Worm (Caenorhabditis elegans) whole organism, L2 larva: Measurements from ENCODE around the gene T13C5.6.

Source experiments
- C34F6.9 ChIP-seq: fragments of 150-350 bp; optimal IDR thresholded peaks from 2 replicates; lab custom pipeline; 2014; ENCODE audit warnings: missing biosample characterization, missing genetic modification characterization
- F13H6.1 ChIP-seq: sonication (generic microtip); optimal IDR thresholded peaks from 2 replicates; lab custom pipeline; 2016; ENCODE audit warnings: missing genetic modification characterization, missing compliant biosample characterization
- R02D3.7 ChIP-seq: fragments of 150-350 bp; optimal IDR thresholded peaks from 2 replicates; lab custom pipeline; 2014; ENCODE audit warnings: missing biosample characterization, missing genetic modification characterization
- Y55F3AM.14 ChIP-seq: fragments of 200-800 bp; sonication (Bioruptor generic); optimal IDR thresholded peaks from 2 replicates; lab custom pipeline; 2018; ENCODE audit warnings: mild to moderate bottlenecking, missing genetic modification characterization, missing compliant biosample characterization
- ZK546.5 ChIP-seq: sonication (generic microtip); optimal IDR thresholded peaks from 2 replicates; lab custom pipeline; 2017; ENCODE audit warnings: missing biosample characterization, missing genetic modification characterization
- alr-1 ChIP-seq: fragments of 150-350 bp; optimal IDR thresholded peaks from 2 replicates; lab custom pipeline; 2014; ENCODE audit warnings: missing biosample characterization, missing genetic modification characterization
- aly-2 ChIP-seq: fragments of 150-350 bp; optimal IDR thresholded peaks from 2 replicates; lab custom pipeline; 2014; ENCODE audit warnings: missing biosample characterization, missing genetic modification characterization
- ama-1 ChIP-seq: fragments of 150-350 bp; optimal IDR thresholded peaks from 2 replicates; lab custom pipeline; 2018; ENCODE audit warnings: inconsistent platforms
- dmd-4 ChIP-seq: sonication (generic microtip); optimal IDR thresholded peaks from 2 replicates; lab custom pipeline; 2017; ENCODE audit warnings: missing biosample characterization, missing genetic modification characterization
- egl-27 ChIP-seq: sonication (generic microtip); optimal IDR thresholded peaks from 3 replicates; lab custom pipeline; 2017; ENCODE audit warnings: missing biosample characterization, missing genetic modification reagents, missing genetic modification characterization
- elt-1 ChIP-seq: fragments of 150-350 bp; optimal IDR thresholded peaks from 2 replicates; lab custom pipeline; 2014; ENCODE audit warnings: missing biosample characterization, missing genetic modification characterization
- elt-3 ChIP-seq: sonication (generic microtip); optimal IDR thresholded peaks from 2 replicates; lab custom pipeline; 2017; ENCODE audit warnings: missing biosample characterization, missing genetic modification characterization
- fos-1 ChIP-seq: fragments of 150-350 bp; optimal IDR thresholded peaks from 2 replicates; lab custom pipeline; 2014; ENCODE audit warnings: missing biosample characterization, missing genetic modification characterization
- gmeb-1 ChIP-seq: fragments of 150-350 bp; optimal IDR thresholded peaks from 2 replicates; lab custom pipeline; 2014; ENCODE audit warnings: missing biosample characterization, missing genetic modification characterization
- lin-11 ChIP-seq: fragments of 150-350 bp; sonication (generic microtip); optimal IDR thresholded peaks from 2 replicates; lab custom pipeline; 2014; ENCODE audit warnings: missing biosample characterization, missing genetic modification characterization, inconsistent platforms, mixed read lengths
- lin-13 ChIP-seq: fragments of 150-350 bp; optimal IDR thresholded peaks from 2 replicates; lab custom pipeline; 2014; ENCODE audit warnings: missing biosample characterization, missing genetic modification reagents, missing genetic modification characterization
- lin-39 ChIP-seq: fragments of 150-350 bp; optimal IDR thresholded peaks from 2 replicates; lab custom pipeline; 2014; ENCODE audit warnings: missing biosample characterization, missing genetic modification reagents, missing genetic modification characterization
- lsy-2 ChIP-seq, 2 experiments: fragments of 150-350 bp in 1 of 2; sonication (generic microtip) in 1 of 2; optimal IDR thresholded peaks; 2 replicates each; lab custom pipeline; 2014 to 2017; ENCODE audit warnings: missing biosample characterization in 2 of 2, missing genetic modification characterization in 2 of 2
- mab-5 ChIP-seq: fragments of 150-350 bp; optimal IDR thresholded peaks from 2 replicates; lab custom pipeline; 2014; ENCODE audit warnings: missing biosample characterization, missing genetic modification characterization
- mbf-1 ChIP-seq: sonication (generic microtip); optimal IDR thresholded peaks from 2 replicates; lab custom pipeline; 2017; ENCODE audit warnings: missing biosample characterization, missing genetic modification characterization
- mdl-1 ChIP-seq, 2 experiments: fragments of 150-350 bp in 1 of 2; sonication (generic microtip) in 1 of 2; optimal IDR thresholded peaks; 2 replicates each; lab custom pipeline; 2017; ENCODE audit warnings: missing biosample characterization in 2 of 2, missing genetic modification characterization in 2 of 2
- nhr-10 ChIP-seq: sonication (generic microtip); optimal IDR thresholded peaks from 2 replicates; lab custom pipeline; 2017; ENCODE audit warnings: missing biosample characterization, missing genetic modification characterization
- nhr-11 ChIP-seq: fragments of 150-350 bp; optimal IDR thresholded peaks from 2 replicates; lab custom pipeline; 2014; ENCODE audit warnings: missing biosample characterization, missing genetic modification characterization
- nhr-12 ChIP-seq: fragments of 150-350 bp; optimal IDR thresholded peaks from 2 replicates; lab custom pipeline; 2014; ENCODE audit warnings: missing biosample characterization, missing genetic modification characterization
- nhr-129 ChIP-seq: fragments of 150-350 bp; optimal IDR thresholded peaks from 2 replicates; lab custom pipeline; 2014; ENCODE audit warnings: missing biosample characterization, missing genetic modification characterization
- nhr-21 ChIP-seq: fragments of 150-350 bp; optimal IDR thresholded peaks from 2 replicates; lab custom pipeline; 2014; ENCODE audit warnings: missing biosample characterization, missing genetic modification characterization
- nhr-237 ChIP-seq: fragments of 150-350 bp; optimal IDR thresholded peaks from 2 replicates; lab custom pipeline; 2014; ENCODE audit warnings: missing biosample characterization, missing genetic modification characterization
- nhr-25 ChIP-seq: fragments of 150-350 bp; sonication (generic microtip); optimal IDR thresholded peaks from 3 replicates; lab custom pipeline; 2014; ENCODE audit warnings: missing biosample characterization, missing genetic modification characterization
- nhr-6 ChIP-seq: fragments of 150-350 bp; optimal IDR thresholded peaks from 2 replicates; lab custom pipeline; 2014; ENCODE audit warnings: missing biosample characterization, missing genetic modification characterization
- nhr-77 ChIP-seq: fragments of 150-350 bp; optimal IDR thresholded peaks from 2 replicates; lab custom pipeline; 2014; ENCODE audit warnings: missing biosample characterization, missing genetic modification characterization
- sem-4 ChIP-seq: fragments of 150-350 bp; optimal IDR thresholded peaks from 2 replicates; lab custom pipeline; 2014; ENCODE audit warnings: missing biosample characterization, missing genetic modification reagents, missing genetic modification characterization
- skn-1 ChIP-seq: sonication (generic microtip); optimal IDR thresholded peaks from 2 replicates; lab custom pipeline; 2017; ENCODE audit warnings: missing biosample characterization, missing genetic modification characterization
- sma-3 ChIP-seq: sonication (generic microtip); optimal IDR thresholded peaks from 2 replicates; lab custom pipeline; 2016; ENCODE audit warnings: missing genetic modification reagents, missing genetic modification characterization, missing compliant biosample characterization
- sma-9 ChIP-seq, 2 experiments: fragments of 150-350 bp in 1 of 2; sonication (generic microtip) in 1 of 2; optimal IDR thresholded peaks; 2 replicates each; lab custom pipeline; 2014 to 2016; ENCODE audit warnings: missing genetic modification characterization in 2 of 2, mild to moderate bottlenecking in 1 of 2, missing biosample characterization in 1 of 2, missing compliant biosample characterization in 1 of 2, missing genetic modification reagents in 1 of 2, moderate library complexity in 1 of 2
- snpc-4 ChIP-seq: fragments of 150-350 bp; optimal IDR thresholded peaks from 2 replicates; lab custom pipeline; 2014; ENCODE audit warnings: missing biosample characterization, missing genetic modification characterization
- unc-55 ChIP-seq: fragments of 150-350 bp; sonication (generic microtip); optimal IDR thresholded peaks from 3 replicates; lab custom pipeline; 2014; ENCODE audit warnings: missing biosample characterization, missing genetic modification reagents, missing genetic modification characterization
- zag-1 ChIP-seq: fragments of 150-350 bp; optimal IDR thresholded peaks from 2 replicates; lab custom pipeline; 2014; ENCODE audit warnings: missing biosample characterization, missing genetic modification characterization
- ztf-1 ChIP-seq: fragments of 200-800 bp; sonication (Bioruptor generic); conservative IDR thresholded peaks from 2 replicates; pipeline ENCODE4 v1.3.6; 2022; ENCODE audit warnings: missing genetic modification characterization, missing compliant biosample characterization
- ztf-4 ChIP-seq: fragments of 150-350 bp; optimal IDR thresholded peaks from 2 replicates; lab custom pipeline; 2014; ENCODE audit warnings: missing biosample characterization, missing genetic modification characterization

T13C5.6 gene

DNA sequence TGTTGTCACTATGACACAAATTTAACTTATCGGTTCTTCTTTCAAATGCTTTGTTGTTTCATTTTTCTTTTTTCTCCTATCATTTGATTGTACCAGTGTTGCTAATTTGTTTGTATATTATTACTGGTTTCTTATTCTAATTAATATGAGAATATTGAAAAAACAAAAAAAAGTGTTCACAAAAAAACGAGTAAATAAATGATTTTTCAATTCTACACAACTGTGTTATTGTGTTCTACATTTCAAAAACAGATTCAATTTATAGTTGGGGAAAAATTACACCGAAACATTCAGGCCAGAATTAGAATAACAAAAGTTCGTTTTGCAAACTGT, 46.0 kb upstream of the T13C5.6 start:
- TF ChIP-seq lsy-2 (tag; optimal IDR thresholded peaks at IDR 0.05; lab: Kevin White, UChicago) (no peak), snpc-4 (tag; lab: Kevin White, UChicago) (no peak), nhr-77 (peak; percentile 3), egl-27 (tag; lab: Kevin White, UChicago) (peak; percentile 3), sma-9 (GFP tag; optimal IDR thresholded peaks at IDR 0.05; lab: Kevin White, UChicago) (no peak), sma-9 (tag; optimal IDR thresholded peaks at IDR 0.05; lab: Kevin White, UChicago) (no peak), nhr-25 (tag; lab: Kevin White, UChicago) (no peak), dmd-4 (tag; lab: Kevin White, UChicago) (no peak), nhr-12 (tag; lab: Kevin White, UChicago) (no peak), R02D3.7 (tag; lab: Kevin White, UChicago) (peak; percentile 14), mab-5 (tag; lab: Kevin White, UChicago) (no peak), ztf-1 (GFP tag; lab: Robert Waterston, UW) (no peak), sem-4 (tag; lab: Kevin White, UChicago) (no peak), fos-1 (tag; lab: Kevin White, UChicago) (no peak), unc-55 (GFP tag; lab: Kevin White, UChicago) (peak; percentile 9), C34F6.9 (tag; lab: Kevin White, UChicago) (peak; percentile 21), elt-3 (no peak), nhr-10 (tag; lab: Kevin White, UChicago) (no peak), lin-11 (tag; lab: Kevin White, UChicago) (no peak), nhr-6 (tag; lab: Kevin White, UChicago) (no peak), Y55F3AM.14 (no peak), nhr-237 (tag; lab: Kevin White, UChicago) (no peak)
- TF ChIP-seq, all 48 proteins: peak for 5

- TF ChIP-seq gmeb-1 (tag; lab: Kevin White, UChicago) = peak; percentile 7
- TF ChIP-seq alr-1 = no peak
- TF ChIP-seq sem-4 (tag; lab: Kevin White, UChicago) = no peak
- TF ChIP-seq mab-5 (tag; lab: Kevin White, UChicago) = no peak
- TF ChIP-seq nhr-129 (tag; lab: Kevin White, UChicago) = peak; percentile 17
- no peak for TF ChIP-seq lin-13 (GFP tag; lab: Kevin White, UChicago)
- TF ChIP-seq sma-9 (GFP tag; optimal IDR thresholded peaks at IDR 0.05; lab: Kevin White, UChicago) = no peak
- no peak for TF ChIP-seq sma-9 (tag; optimal IDR thresholded peaks at IDR 0.05; lab: Kevin White, UChicago)
- TF ChIP-seq aly-2 (tag; lab: Kevin White, UChicago) = no peak
- TF ChIP-seq lin-39 (tag; lab: Kevin White, UChicago) = no peak
- TF ChIP-seq F13H6.1 (tag; lab: Kevin White, UChicago) = no peak
- TF ChIP-seq elt-3 = no peak
- no peak for TF ChIP-seq zag-1 (tag; lab: Kevin White, UChicago)
- TF ChIP-seq, all 48 proteins: peak for 2
Observed at ce11 chrX:6253160-6253559, 45.7 kb upstream of the T13C5.6 start.

- TF ChIP-seq gmeb-1 (tag; lab: Kevin White, UChicago) (peak; percentile 9), sma-3 (no peak), Y55F3AM.14 (peak; percentile 31), nhr-6 (tag; lab: Kevin White, UChicago) (no peak), nhr-25 (tag; lab: Kevin White, UChicago) (peak; percentile 23), nhr-77 (no peak), mbf-1 (tag; lab: Kevin White, UChicago) (no peak), ZK546.5 (no peak)
Observed at ce11 chrX:6252752-6253151, 45.3 kb upstream of the T13C5.6 start.

- no peak for TF ChIP-seq R02D3.7 (tag; lab: Kevin White, UChicago)
- TF ChIP-seq C34F6.9 (tag; lab: Kevin White, UChicago) = peak; percentile 54
- peak; percentile 30 for TF ChIP-seq lin-11 (tag; lab: Kevin White, UChicago)
- peak; percentile 37 for TF ChIP-seq nhr-129 (tag; lab: Kevin White, UChicago)
- peak in 1 of 2 experiments; percentile 44 for TF ChIP-seq mdl-1 (tag; optimal IDR thresholded peaks at IDR 0.05; lab: Kevin White, UChicago)
- TF ChIP-seq lin-13 (GFP tag; lab: Kevin White, UChicago) = peak; percentile 49
- TF ChIP-seq sem-4 (tag; lab: Kevin White, UChicago) = no peak
- TF ChIP-seq nhr-11 (tag; lab: Kevin White, UChicago) = no peak
- TF ChIP-seq egl-27 (tag; lab: Kevin White, UChicago) = no peak
- TF ChIP-seq skn-1 (tag; lab: Kevin White, UChicago) = no peak
- no peak for TF ChIP-seq mbf-1 (tag; lab: Kevin White, UChicago)
- TF ChIP-seq nhr-77 = no peak
- peak; percentile 5 for TF ChIP-seq nhr-6 (tag; lab: Kevin White, UChicago)
- TF ChIP-seq sma-3 = peak; percentile 34
- TF ChIP-seq alr-1 = no peak
- peak; percentile 53 for TF ChIP-seq fos-1 (tag; lab: Kevin White, UChicago)
- TF ChIP-seq gmeb-1 (tag; lab: Kevin White, UChicago) = peak; percentile 21
- no peak for TF ChIP-seq mab-5 (tag; lab: Kevin White, UChicago)
- TF ChIP-seq ZK546.5 = no peak
- peak; percentile 58 for TF ChIP-seq F13H6.1 (tag; lab: Kevin White, UChicago)
- TF ChIP-seq ama-1 (lab: Kevin White, UChicago) = peak; percentile 98
- no peak for TF ChIP-seq elt-1 (tag; lab: Kevin White, UChicago)
- TF ChIP-seq ztf-4 (tag; lab: Kevin White, UChicago) = no peak
- peak; percentile 64 for TF ChIP-seq sma-9 (GFP tag; optimal IDR thresholded peaks at IDR 0.05; lab: Kevin White, UChicago)
- no peak for TF ChIP-seq sma-9 (tag; optimal IDR thresholded peaks at IDR 0.05; lab: Kevin White, UChicago)
- no peak for TF ChIP-seq nhr-12 (tag; lab: Kevin White, UChicago)
- TF ChIP-seq lsy-2 (tag; optimal IDR thresholded peaks at IDR 0.05; lab: Kevin White, UChicago) = peak in 1 of 2 experiments; percentile 7
- peak; percentile 20 for TF ChIP-seq nhr-21
Observed at ce11 chrX:6251947-6252617, 44.6 kb upstream of the T13C5.6 start.
